Fruit fly (Drosophila melanogaster) whole organism, embryonic: ENCODE data around the gene GluProRS.

Experiments
- Adf1 ChIP-seq: fragments of 200-800 bp; sonication (Bioruptor generic); IDR thresholded peaks from 2 replicates; pipeline ENCODE4 v1.3.6; 2022; ENCODE audit warnings: missing biosample characterization, missing genetic modification characterization
- BEAF-32 ChIP-seq: fragments of 200-800 bp; sonication (Bioruptor generic); optimal IDR thresholded peaks from 3 replicates; lab custom pipeline; 2017; ENCODE audit warnings: missing biosample characterization, missing genetic modification characterization, mild to moderate bottlenecking, moderate library complexity, missing genetic modification reagents
- CG13424 ChIP-seq: fragments of 200-800 bp; sonication (Bioruptor generic); optimal IDR thresholded peaks from 2 replicates; lab custom pipeline; 2019; ENCODE audit warnings: missing biosample characterization, mild to moderate bottlenecking, missing genetic modification characterization, moderate library complexity
- CG14710 ChIP-seq: fragments of 200-800 bp; sonication (Bioruptor generic); optimal IDR thresholded peaks from 3 replicates; lab custom pipeline; 2019; ENCODE audit warnings: missing biosample characterization, mild to moderate bottlenecking, missing genetic modification characterization, moderate library complexity
- CG15073 ChIP-seq: fragments of 200-800 bp; sonication (Bioruptor generic); optimal IDR thresholded peaks from 2 replicates; lab custom pipeline; 2016; ENCODE audit warnings: missing biosample characterization, missing genetic modification characterization
- CG1603 ChIP-seq: fragments of 200-800 bp; sonication (Bioruptor generic); optimal IDR thresholded peaks from 2 replicates; lab custom pipeline; 2019; ENCODE audit warnings: missing biosample characterization, mild to moderate bottlenecking, missing genetic modification characterization, moderate library complexity
- CG16813 ChIP-seq: fragments of 200-800 bp; sonication (Bioruptor generic); IDR thresholded peaks from 3 replicates; pipeline ENCODE4 v1.3.6; 2022; ENCODE audit warnings: missing biosample characterization, missing genetic modification characterization; ENCODE audit not compliant: partially characterized antibody
- CG16815 ChIP-seq: fragments of 200-800 bp; sonication (Bioruptor generic); optimal IDR thresholded peaks from 3 replicates; lab custom pipeline; 2017; ENCODE audit warnings: missing biosample characterization, mild to moderate bottlenecking, missing genetic modification characterization
- CG17186 ChIP-seq: fragments of 200-800 bp; sonication (Bioruptor generic); optimal IDR thresholded peaks from 3 replicates; lab custom pipeline; 2017; ENCODE audit warnings: missing biosample characterization, missing genetic modification reagents, missing genetic modification characterization
- CG17568 ChIP-seq: fragments of 200-800 bp; sonication (Bioruptor generic); optimal IDR thresholded peaks from 2 replicates; lab custom pipeline; 2018; ENCODE audit warnings: missing biosample characterization, mild to moderate bottlenecking, missing genetic modification characterization, moderate library complexity
- CG18262 ChIP-seq: fragments of 200-800 bp; optimal IDR thresholded peaks from 3 replicates; lab custom pipeline; 2019; ENCODE audit warnings: missing biosample characterization, mild to moderate bottlenecking, missing genetic modification characterization, moderate library complexity
- CG2116 ChIP-seq: fragments of 200-800 bp; sonication (Bioruptor generic); optimal IDR thresholded peaks from 3 replicates; lab custom pipeline; 2018; ENCODE audit warnings: missing biosample characterization, mild to moderate bottlenecking, missing genetic modification characterization
- CG34422 ChIP-seq: fragments of 200-800 bp; sonication (Bioruptor generic); IDR thresholded peaks from 3 replicates; pipeline ENCODE4 v1.3.6; 2022; ENCODE audit warnings: missing biosample characterization, missing genetic modification characterization
- CG42726 ChIP-seq: fragments of 200-800 bp; sonication (Bioruptor generic); IDR thresholded peaks from 2 replicates; pipeline ENCODE4 v1.3.6; 2022; ENCODE audit warnings: missing biosample characterization, missing genetic modification characterization; ENCODE audit not compliant: partially characterized antibody
- CG8944 ChIP-seq: fragments of 200-800 bp; sonication (Bioruptor generic); optimal IDR thresholded peaks from 3 replicates; lab custom pipeline; 2016; ENCODE audit warnings: missing biosample characterization, missing genetic modification characterization
- CG9797 ChIP-seq: fragments of 200-800 bp; sonication (Bioruptor generic); optimal IDR thresholded peaks from 3 replicates; lab custom pipeline; 2018; ENCODE audit warnings: missing biosample characterization, mild to moderate bottlenecking, missing genetic modification characterization
- Dll ChIP-seq: fragments of 200-800 bp; sonication (Bioruptor generic); IDR thresholded peaks from 4 replicates; pipeline ENCODE4 v1.3.6; 2022; ENCODE audit warnings: missing biosample characterization, missing genetic modification characterization; ENCODE audit not compliant: partially characterized antibody
- E2f2 ChIP-seq: fragments of 200-800 bp; sonication (Bioruptor generic); IDR thresholded peaks from 2 replicates; pipeline ENCODE4 v1.3.6; 2022; ENCODE audit warnings: missing biosample characterization, missing genetic modification characterization
- Ets97D ChIP-seq: fragments of 200-800 bp; sonication (Bioruptor generic); optimal IDR thresholded peaks from 3 replicates; lab custom pipeline; 2016; ENCODE audit warnings: missing biosample characterization, missing genetic modification characterization
- HLH4C ChIP-seq: fragments of 200-800 bp; sonication (Bioruptor generic); IDR thresholded peaks from 3 replicates; pipeline ENCODE4 v1.3.6; 2022; ENCODE audit warnings: missing biosample characterization, missing genetic modification characterization; ENCODE audit not compliant: partially characterized antibody
- MBD-R2 ChIP-seq: fragments of 200-800 bp; sonication (Bioruptor generic); IDR thresholded peaks from 2 replicates; pipeline ENCODE4 v1.3.6; 2022; ENCODE audit warnings: missing biosample characterization, missing genetic modification characterization
- Meics ChIP-seq: fragments of 200-800 bp; sonication (Bioruptor generic); optimal IDR thresholded peaks from 2 replicates; lab custom pipeline; 2017; ENCODE audit warnings: missing biosample characterization, mild to moderate bottlenecking, missing genetic modification characterization
- Rx ChIP-seq: fragments of 200-800 bp; sonication (Bioruptor generic); IDR thresholded peaks from 2 replicates; pipeline ENCODE4 v1.3.6; 2022; ENCODE audit warnings: missing biosample characterization, missing genetic modification characterization
- Sin3A ChIP-seq: fragments of >200 bp; optimal IDR thresholded peaks from 2 replicates; lab custom pipeline; 2018
- Sry-β ChIP-seq: fragments of 200-800 bp; sonication (Bioruptor generic); optimal IDR thresholded peaks from 2 replicates; lab custom pipeline; 2018; ENCODE audit warnings: missing biosample characterization, mild to moderate bottlenecking, missing genetic modification characterization, moderate library complexity
- Sry-δ ChIP-seq: fragments of 200-800 bp; sonication (Bioruptor generic); optimal IDR thresholded peaks from 2 replicates; lab custom pipeline; 2016; ENCODE audit warnings: missing biosample characterization, missing genetic modification characterization
- Usf ChIP-seq: fragments of 200-800 bp; sonication (Bioruptor generic); optimal IDR thresholded peaks from 2 replicates; lab custom pipeline; 2017; ENCODE audit warnings: missing genotype, missing biosample characterization, missing genetic modification characterization
- amos ChIP-seq: fragments of 200-800 bp; sonication (Bioruptor generic); IDR thresholded peaks from 2 replicates; pipeline ENCODE4 v1.3.6; 2022; ENCODE audit warnings: missing biosample characterization, missing genetic modification characterization; ENCODE audit not compliant: partially characterized antibody
- bigmax ChIP-seq: fragments of 200-800 bp; sonication (Bioruptor generic); optimal IDR thresholded peaks from 2 replicates; lab custom pipeline; 2018; ENCODE audit warnings: missing biosample characterization, mild to moderate bottlenecking, missing genetic modification characterization
- caup ChIP-seq: fragments of 200-800 bp; sonication (Bioruptor generic); optimal IDR thresholded peaks from 3 replicates; lab custom pipeline; 2017; ENCODE audit warnings: missing biosample characterization, mild to moderate bottlenecking, missing genetic modification characterization, moderate library complexity; ENCODE audit not compliant: severe bottlenecking
- chinmo ChIP-seq: fragments of 200-800 bp; sonication (Bioruptor generic); IDR thresholded peaks from 4 replicates; pipeline ENCODE4 v1.3.6; 2022; ENCODE audit warnings: missing biosample characterization, missing genetic modification characterization; ENCODE audit not compliant: partially characterized antibody
- dpn ChIP-seq, 2 experiments: fragments of 200-800 bp; sonication (Bioruptor generic); optimal IDR thresholded peaks; 3 replicates each; lab custom pipeline; 2016; ENCODE audit warnings: missing biosample characterization in 2 of 2, missing genetic modification characterization in 2 of 2
- dysf ChIP-seq: fragments of 200-800 bp; sonication (Bioruptor generic); IDR thresholded peaks from 3 replicates; pipeline ENCODE4 v1.3.6; 2022; ENCODE audit warnings: missing biosample characterization, missing genetic modification characterization
- gfzf ChIP-seq: fragments of 200-800 bp; sonication (Bioruptor generic); optimal IDR thresholded peaks from 2 replicates; lab custom pipeline; 2016; ENCODE audit warnings: missing biosample characterization, mild to moderate bottlenecking, missing genetic modification characterization, moderate library complexity
- hbn ChIP-seq: fragments of 200-800 bp; sonication (Bioruptor generic); IDR thresholded peaks from 2 replicates; pipeline ENCODE4 v1.3.6; 2022; ENCODE audit warnings: missing biosample characterization, missing genetic modification characterization; ENCODE audit not compliant: partially characterized antibody
- sens ChIP-seq: fragments of 200-800 bp; sonication (Bioruptor generic); peaks from one replicate; lab custom pipeline; 2016; ENCODE audit warnings: missing biosample characterization, missing genetic modification characterization
- sens-2 ChIP-seq: fragments of 200-800 bp; sonication (Bioruptor generic); IDR thresholded peaks from 2 replicates; pipeline ENCODE4 v1.3.6; 2022; ENCODE audit warnings: missing biosample characterization, missing genetic modification characterization
- sna ChIP-seq: fragments of 200-800 bp; sonication (Bioruptor generic); IDR thresholded peaks from 2 replicates; pipeline ENCODE4 v1.3.6; 2022; ENCODE audit warnings: missing biosample characterization, missing genetic modification characterization; ENCODE audit not compliant: partially characterized antibody
- ssp ChIP-seq: fragments of 200-800 bp; sonication (Bioruptor generic); IDR thresholded peaks from 2 replicates; pipeline ENCODE4 v1.3.6; 2022; ENCODE audit warnings: missing biosample characterization, missing genetic modification characterization
- trem ChIP-seq: fragments of 200-800 bp; optimal IDR thresholded peaks from 3 replicates; lab custom pipeline; 2019; ENCODE audit warnings: missing biosample characterization, mild to moderate bottlenecking, missing genetic modification characterization, moderate library complexity
- unc-4 ChIP-seq: fragments of 200-800 bp; sonication (Bioruptor generic); IDR thresholded peaks from 2 replicates; pipeline ENCODE4 v1.3.6; 2022; ENCODE audit warnings: missing biosample characterization, missing genetic modification characterization; ENCODE audit not compliant: partially characterized antibody
- zen ChIP-seq: fragments of 200-800 bp; sonication (Bioruptor generic); optimal IDR thresholded peaks from 3 replicates; lab custom pipeline; 2018; ENCODE audit warnings: missing biosample characterization, mild to moderate bottlenecking, missing genetic modification characterization, moderate library complexity

The GluProRS gene

DNA sequence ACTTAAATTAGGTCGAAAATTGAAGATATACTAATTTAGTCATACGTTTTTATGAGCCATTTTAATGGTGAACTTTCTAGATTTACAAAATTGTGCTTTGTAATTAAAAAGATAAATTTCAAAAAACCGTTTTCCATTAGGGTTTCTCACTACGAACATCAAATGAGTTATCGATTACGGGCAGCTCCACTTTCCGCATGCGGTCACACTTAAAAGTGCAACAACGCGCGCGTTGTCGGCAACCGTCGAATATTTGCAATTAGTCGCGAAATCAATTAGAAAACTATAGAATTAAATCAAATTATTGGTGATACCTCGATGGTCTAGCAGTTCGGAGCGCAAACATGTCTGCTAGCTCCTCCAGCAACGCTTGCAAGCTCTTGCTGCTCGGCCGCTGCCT, 34.0 kb downstream of the GluProRS start, which contains the start of gene Ndc1 (continued):
- TF ChIP-seq HLH4C (0 out of 3 replicates have a peak, but pooled peaks have one; percentile 37), CG34422 (GFP tag; lab: Robert Waterston, UW) (0 out of 3 replicates have a peak, but pooled peaks have one; percentile 11), Sry-β (GFP tag; lab: Kevin White, UChicago) (no peak), chinmo (GFP tag; lab: Robert Waterston, UW) (peak; percentile 72; the same call in 1 of the 4 replicates), Rx (GFP tag; lab: Robert Waterston, UW) (no peak), trem (peak; percentile 43), CG18262 (tag; lab: Kevin White, UChicago) (no peak), CG16815 (GFP tag; lab: Kevin White, UChicago) (no peak), CG8944 (GFP tag; lab: Kevin White, UChicago) (no peak), CG17568 (GFP tag; lab: Kevin White, UChicago) (peak; percentile 100), bigmax (GFP tag; lab: Kevin White, UChicago) (no peak), Sin3A (lab: Kevin White, UChicago) (peak; percentile 42), caup (no peak), CG13424 (no peak), CG15073 (GFP tag; lab: Kevin White, UChicago) (no peak), CG14710 (tag; lab: Kevin White, UChicago) (peak; percentile 32), Ets97D (GFP tag; lab: Kevin White, UChicago) (peak; percentile 21), Sry-δ (GFP tag; lab: Kevin White, UChicago) (peak; percentile 49), CG1603 (tag; lab: Kevin White, UChicago) (peak; percentile 31), unc-4 (GFP tag; lab: Robert Waterston, UW) (peak; percentile 56; the same call in 1 of the 2 replicates), sens (GFP tag; lab: Kevin White, UChicago) (peak; percentile 49), hbn (GFP tag; lab: Robert Waterston, UW) (peak; percentile 36; the same call in 1 of the 2 replicates), sens-2 (no peak), CG9797 (GFP tag; lab: Kevin White, UChicago) (peak; percentile 79), amos (GFP tag; lab: Robert Waterston, UW) (peak; percentile 15; the same call in 1 of the 2 replicates), Adf1 (peak; percentile 29; the same call in 1 of the 2 replicates), dpn (GFP tag; optimal IDR thresholded peaks at IDR 0.05; lab: Kevin White, UChicago) (no peak), zen (tag; lab: Kevin White, UChicago) (peak; percentile 31), sna (GFP tag; lab: Robert Waterston, UW) (peak; percentile 16; the same call in 1 of the 2 replicates), Meics (GFP tag; lab: Kevin White, UChicago) (no peak), E2f2 (GFP tag; lab: Robert Waterston, UW) (peak; percentile 84), Usf (GFP tag; lab: Kevin White, UChicago) (no peak), MBD-R2 (GFP tag; lab: Robert Waterston, UW) (peak; percentile 70), dysf (no peak), CG16813 (GFP tag; lab: Robert Waterston, UW) (peak; percentile 24; the same call in 1 of the 3 replicates), CG42726 (GFP tag; lab: Robert Waterston, UW) (0 out of 2 replicates have a peak, but pooled peaks have one; percentile 2), BEAF-32 (GFP tag; lab: Kevin White, UChicago) (peak; percentile 49), CG2116 (GFP tag; lab: Kevin White, UChicago) (peak; percentile 57), CG17186 (GFP tag; lab: Kevin White, UChicago) (peak; percentile 88), gfzf (GFP tag; lab: Kevin White, UChicago) (peak; percentile 66), ssp (GFP tag; lab: Robert Waterston, UW) (peak; percentile 74), Dll (GFP tag; lab: Robert Waterston, UW) (peak; percentile 47; the same call in 2 of the 4 replicates)
